Worm (Caenorhabditis elegans): ENCODE measurements around the gene ttr-38.
A peak's percentile ranks its signal among the peaks of the same experiment; 100 is the strongest.

Gene ttr-38

DNA sequence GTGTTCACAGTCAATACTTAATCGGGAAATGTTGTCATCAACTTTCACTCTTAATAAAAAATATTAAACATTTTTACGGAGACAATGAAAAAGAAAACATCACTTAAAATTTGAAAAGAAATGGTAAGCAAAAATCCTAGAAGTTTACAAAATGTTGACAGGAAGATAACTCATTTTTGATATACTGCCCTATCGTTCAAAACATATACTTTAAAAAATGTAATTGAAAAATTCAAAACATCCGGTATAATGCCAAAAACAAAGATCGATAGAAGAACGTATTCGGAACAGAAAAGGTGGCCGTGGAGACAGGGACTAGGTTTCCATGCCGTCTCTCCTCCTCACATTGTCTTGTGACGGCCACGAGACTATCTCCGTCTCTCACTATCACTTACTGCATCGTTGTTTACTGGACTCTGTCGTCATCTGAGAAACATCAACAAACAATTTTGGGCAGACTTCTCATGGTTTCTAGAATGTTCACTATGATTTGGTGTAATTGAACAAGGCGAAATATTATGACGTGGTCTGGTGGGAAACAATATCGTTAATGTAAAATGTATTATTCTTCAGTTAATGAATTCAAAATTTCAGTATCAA is 33.2 kb upstream of the ttr-38 start, which contains the start of gene oga-1:
oga-1 (minus strand) TSS at position 51 of the 600 bp plus-strand sequence.
- TF ChIP-seq nhr-237 (tag; optimal IDR thresholded peaks at IDR 0.05): no peak
- TF ChIP-seq fkh-8 (tag; optimal IDR thresholded peaks at IDR 0.05): peak; percentile 84
- TF ChIP-seq nhr-11 (tag; optimal IDR thresholded peaks at IDR 0.05): no peak
- TF ChIP-seq unc-130 (tag; optimal IDR thresholded peaks at IDR 0.05): peak; percentile 45
- peak; percentile 78 for TF ChIP-seq rnt-1 (tag; optimal IDR thresholded peaks at IDR 0.05)
- TF ChIP-seq dpl-1 (GFP tag; optimal IDR thresholded peaks at IDR 0.05): peak; percentile 32 to 53 (median 50)
- TF ChIP-seq lsy-2 (tag; optimal IDR thresholded peaks at IDR 0.05): peak; percentile 52 to 55
- no peak for TF ChIP-seq ztf-11 (tag; optimal IDR thresholded peaks at IDR 0.05)
- peak; percentile 91 for TF ChIP-seq nhr-71 (tag; optimal IDR thresholded peaks at IDR 0.05)
- peak; percentile 63 for TF ChIP-seq swsn-7 (tag; optimal IDR thresholded peaks at IDR 0.05)
- TF ChIP-seq fos-1 (tag; optimal IDR thresholded peaks at IDR 0.05): peak; percentile 52
- 0 out of 2 replicates have a peak, but pooled peaks have one; percentile 20 for TF ChIP-seq ceh-88 (GFP tag; IDR thresholded peaks at IDR 0.05)
- peak in 1 of 2 experiments; percentile 96 for TF ChIP-seq mdl-1 (tag; optimal IDR thresholded peaks at IDR 0.05)
- TF ChIP-seq egl-13 (tag; optimal IDR thresholded peaks at IDR 0.05): peak; percentile 51
- TF ChIP-seq lin-35 (GFP tag; optimal IDR thresholded peaks at IDR 0.05): peak; percentile 57 to 81
- TF ChIP-seq fkh-4 (tag; optimal IDR thresholded peaks at IDR 0.05; ENCODE audit: borderline replicate concordance): no peak
- no peak for TF ChIP-seq nhr-84 (tag; optimal IDR thresholded peaks at IDR 0.05)
- no peak for TF ChIP-seq egl-27 (tag; optimal IDR thresholded peaks at IDR 0.05)
- TF ChIP-seq efl-1 (optimal IDR thresholded peaks at IDR 0.05): peak; percentile 22 to 57
- peak; percentile 38 to 95 for TF ChIP-seq efl-1 (GFP tag; optimal IDR thresholded peaks at IDR 0.05 in 1 of 2)
- TF ChIP-seq nhr-47 (tag; optimal IDR thresholded peaks at IDR 0.05): peak; percentile 78
- peak; percentile 64 for TF ChIP-seq nhr-19 (GFP tag; conservative IDR thresholded peaks at IDR 0.05)
- TF ChIP-seq nhr-76 (tag; optimal IDR thresholded peaks at IDR 0.05): no peak
- no peak for TF ChIP-seq hpl-2 (GFP tag; optimal IDR thresholded peaks at IDR 0.05)
- TF ChIP-seq lin-39 (tag; optimal IDR thresholded peaks at IDR 0.05): no peak
- TF ChIP-seq blmp-1 (tag; optimal IDR thresholded peaks at IDR 0.05): peak; percentile 32
- TF ChIP-seq lin-13 (GFP tag; optimal IDR thresholded peaks at IDR 0.05): peak; percentile 60
- peak; percentile 40 for TF ChIP-seq tbx-2 (tag; optimal IDR thresholded peaks at IDR 0.05)
- TF ChIP-seq lin-14 (GFP tag; optimal IDR thresholded peaks at IDR 0.05): peak; percentile 95
- TF ChIP-seq hlh-4 (tag; optimal IDR thresholded peaks at IDR 0.05): no peak
- TF ChIP-seq xbp-1 (tag; optimal IDR thresholded peaks at IDR 0.05): peak; percentile 61
- peak in 1 of 6 experiments; percentile 45 for TF ChIP-seq elt-3 (tag; optimal IDR thresholded peaks at IDR 0.05)
- TF ChIP-seq mef-2 (tag; optimal IDR thresholded peaks at IDR 0.05): no peak
- peak; percentile 2 for TF ChIP-seq unc-86 (tag; optimal IDR thresholded peaks at IDR 0.05)
- TF ChIP-seq C16A3.4 (tag; optimal IDR thresholded peaks at IDR 0.05): peak; percentile 62
- no peak for TF ChIP-seq nhr-28 (tag; optimal IDR thresholded peaks at IDR 0.05)
- TF ChIP-seq pqm-1 (tag; optimal IDR thresholded peaks at IDR 0.05): no peak
- peak; percentile 71 for TF ChIP-seq lir-3 (tag; optimal IDR thresholded peaks at IDR 0.05; ENCODE audit: poor library complexity)
- peak; percentile 69 for TF ChIP-seq nhr-90 (tag; optimal IDR thresholded peaks at IDR 0.05; ENCODE audit: poor library complexity)
- peak; percentile 83 for TF ChIP-seq mep-1 (tag; optimal IDR thresholded peaks at IDR 0.05)
- TF ChIP-seq grh-1 (GFP tag; IDR thresholded peaks at IDR 0.05): no peak
- TF ChIP-seq dsc-1 (tag; optimal IDR thresholded peaks at IDR 0.05): peak; percentile 39
- TF ChIP-seq vab-15 (tag; optimal IDR thresholded peaks at IDR 0.05): peak; percentile 12
- peak; percentile 27 for TF ChIP-seq irx-1 (tag; optimal IDR thresholded peaks at IDR 0.05)
- TF ChIP-seq C04F5.9 (tag; optimal IDR thresholded peaks at IDR 0.05): no peak
- no peak for TF ChIP-seq ets-5 (GFP tag; IDR thresholded peaks at IDR 0.05)
- no peak for TF ChIP-seq alr-1 (tag; optimal IDR thresholded peaks at IDR 0.05; ENCODE audit: borderline replicate concordance)
- no peak for TF ChIP-seq unc-62 (GFP tag; optimal IDR thresholded peaks at IDR 0.05)
- peak; percentile 93 for TF ChIP-seq nhr-85 (tag)
- peak; percentile 38 for TF ChIP-seq sox-4 (tag; optimal IDR thresholded peaks at IDR 0.05)
- TF ChIP-seq unc-30 (tag; optimal IDR thresholded peaks at IDR 0.05): no peak
- peak; percentile 27 for TF ChIP-seq isw-1 (GFP tag; IDR thresholded peaks at IDR 0.05)
- no peak for TF ChIP-seq aha-1 (tag; optimal IDR thresholded peaks at IDR 0.05)

All from whole organism, L1 larva.